Worm (Caenorhabditis elegans) whole organism, L4 larva: Measurements from ENCODE around the gene hst-3.2.

Source experiments
- F37D6.2 ChIP-seq: sonication (generic microtip); optimal IDR thresholded peaks from 2 replicates; lab custom pipeline; 2016; ENCODE audit warnings: mild to moderate bottlenecking, missing genetic modification characterization, missing compliant biosample characterization
- Y105C5A.15 ChIP-seq: fragments of 200-800 bp; sonication (Bioruptor generic); IDR thresholded peaks from 2 replicates; pipeline ENCODE4 v1.3.6; 2022; ENCODE audit warnings: missing genetic modification characterization, missing compliant biosample characterization
- Y75B8A.6 ChIP-seq: fragments of 200-800 bp; sonication (Bioruptor generic); IDR thresholded peaks from 2 replicates; pipeline ENCODE4 v1.3.6; 2022; ENCODE audit warnings: missing genetic modification reagents, missing genetic modification characterization, missing compliant biosample characterization
- ZK337.2 ChIP-seq: fragments of 200-800 bp; sonication (Bioruptor generic); IDR thresholded peaks from 2 replicates; pipeline ENCODE4 v1.3.6; 2022; ENCODE audit warnings: missing genetic modification reagents, missing genetic modification characterization, missing compliant biosample characterization
- aha-1 ChIP-seq: fragments of 150-350 bp; peaks from one replicate; lab custom pipeline; 2014; ENCODE audit warnings: missing biosample characterization, missing genetic modification characterization
- ceh-44 ChIP-seq: fragments of 200-800 bp; sonication (Bioruptor generic); IDR thresholded peaks from 2 replicates; pipeline ENCODE4 v1.3.6; 2022; ENCODE audit warnings: missing genetic modification reagents, missing genetic modification characterization, missing compliant biosample characterization
- ceh-82 ChIP-seq: sonication (generic microtip); optimal IDR thresholded peaks from 2 replicates; lab custom pipeline; 2017; ENCODE audit warnings: missing biosample characterization, missing genetic modification characterization
- ctbp-1 ChIP-seq: fragments of 200-800 bp; sonication (Bioruptor generic); IDR thresholded peaks from 2 replicates; pipeline ENCODE4 v1.3.6; 2022; ENCODE audit warnings: missing genetic modification reagents, missing genetic modification characterization, missing compliant biosample characterization
- daf-12 ChIP-seq: fragments of 150-350 bp; optimal IDR thresholded peaks from 2 replicates; lab custom pipeline; 2014; ENCODE audit warnings: missing biosample characterization, missing genetic modification reagents, missing genetic modification characterization
- daf-16 ChIP-seq, 3 experiments: sonication (generic microtip); optimal IDR thresholded peaks; 2 replicates each; lab custom pipeline; 2016 to 2017; ENCODE audit warnings: missing genetic modification characterization in 3 of 3, missing genetic modification reagents in 3 of 3, mild to moderate bottlenecking in 2 of 3, missing compliant biosample characterization in 2 of 3, missing biosample characterization in 1 of 3, moderate library complexity in 1 of 3
- daf-8 ChIP-seq: fragments of 200-800 bp; sonication (Bioruptor generic); IDR thresholded peaks from 2 replicates; pipeline ENCODE4 v1.3.6; 2022; ENCODE audit warnings: missing genetic modification characterization, missing compliant biosample characterization
- dve-1 ChIP-seq: sonication (generic microtip); optimal IDR thresholded peaks from 2 replicates; lab custom pipeline; 2017; ENCODE audit warnings: antibody characterized with exemption, mild to moderate bottlenecking, missing genetic modification characterization, missing compliant biosample characterization; ENCODE audit not compliant: insufficient read depth
- egl-27 ChIP-seq: sonication (generic microtip); optimal IDR thresholded peaks from 3 replicates; lab custom pipeline; 2017; ENCODE audit warnings: missing biosample characterization, missing genetic modification reagents, missing genetic modification characterization
- egl-43 ChIP-seq: fragments of 200-800 bp; sonication (Bioruptor generic); IDR thresholded peaks from 2 replicates; pipeline ENCODE4 v1.3.6; 2022; ENCODE audit warnings: missing genetic modification reagents, missing genetic modification characterization, missing compliant biosample characterization
- fkh-10 ChIP-seq: fragments of 150-350 bp; optimal IDR thresholded peaks from 2 replicates; lab custom pipeline; 2014; ENCODE audit warnings: missing biosample characterization, missing genetic modification reagents, missing genetic modification characterization
- hif-1 ChIP-seq, 2 experiments: sonication (generic microtip); optimal IDR thresholded peaks; 2 replicates each; lab custom pipeline; 2016 to 2017; ENCODE audit warnings: missing compliant biosample characterization in 2 of 2, missing genetic modification characterization in 2 of 2, missing genetic modification reagents in 2 of 2, missing genotype in 2 of 2, mild to moderate bottlenecking in 1 of 2
- hlh-30 ChIP-seq: sonication (generic microtip); optimal IDR thresholded peaks from 2 replicates; lab custom pipeline; 2017; ENCODE audit warnings: antibody characterized with exemption, mild to moderate bottlenecking, missing genetic modification characterization, missing compliant biosample characterization; ENCODE audit not compliant: insufficient read depth
- hmg-1.1 ChIP-seq: fragments of 200-800 bp; sonication (Bioruptor generic); IDR thresholded peaks from 2 replicates; pipeline ENCODE4 v1.3.6; 2022; ENCODE audit warnings: missing genetic modification reagents, missing genetic modification characterization, missing compliant biosample characterization
- jun-1 ChIP-seq: fragments of 150-350 bp; optimal IDR thresholded peaks from 2 replicates; lab custom pipeline; 2014; ENCODE audit warnings: missing biosample characterization, missing genetic modification reagents, missing genetic modification characterization
- lin-13 ChIP-seq: fragments of 150-350 bp; optimal IDR thresholded peaks from 2 replicates; lab custom pipeline; 2014; ENCODE audit warnings: missing biosample characterization, missing genetic modification reagents, missing genetic modification characterization
- lin-29 ChIP-seq: fragments of 200-800 bp; sonication (Bioruptor generic); IDR thresholded peaks from 2 replicates; pipeline ENCODE4 v1.3.6; 2022; ENCODE audit warnings: missing genetic modification reagents, missing genetic modification characterization, missing compliant biosample characterization
- lsy-2 ChIP-seq, 2 experiments: fragments of 150-350 bp in 1 of 2; sonication (generic microtip) in 1 of 2; optimal IDR thresholded peaks; 2 replicates each; lab custom pipeline; 2014 to 2017; ENCODE audit warnings: missing biosample characterization in 2 of 2, missing genetic modification characterization in 2 of 2
- mdt-29 ChIP-seq: fragments of 200-800 bp; sonication (Bioruptor generic); IDR thresholded peaks from 2 replicates; pipeline ENCODE4 v1.3.6; 2022; ENCODE audit warnings: missing genetic modification reagents, missing genetic modification characterization, missing compliant biosample characterization
- mes-2 ChIP-seq: sonication (generic microtip); optimal IDR thresholded peaks from 2 replicates; lab custom pipeline; 2016; ENCODE audit warnings: missing genotype, mild to moderate bottlenecking, missing genetic modification characterization, missing compliant biosample characterization; ENCODE audit not compliant: poor library complexity, severe bottlenecking
- nhr-237 ChIP-seq: sonication (generic microtip); optimal IDR thresholded peaks from 2 replicates; lab custom pipeline; 2017; ENCODE audit warnings: missing biosample characterization, missing genetic modification characterization
- nhr-48 ChIP-seq: sonication (generic microtip); optimal IDR thresholded peaks from 2 replicates; lab custom pipeline; 2016; ENCODE audit warnings: mild to moderate bottlenecking, missing genetic modification characterization, missing compliant biosample characterization
- snpc-1.2 ChIP-seq: fragments of 200-800 bp; sonication (Bioruptor generic); IDR thresholded peaks from 2 replicates; pipeline ENCODE4 v1.3.6; 2022; ENCODE audit warnings: missing genetic modification reagents, missing genetic modification characterization, missing compliant biosample characterization
- snpc-4 ChIP-seq: fragments of 150-350 bp; optimal IDR thresholded peaks from 2 replicates; lab custom pipeline; 2014; ENCODE audit warnings: missing biosample characterization, missing genetic modification characterization
- tag-97 ChIP-seq: fragments of 200-800 bp; sonication (Bioruptor generic); IDR thresholded peaks from 2 replicates; pipeline ENCODE4 v1.3.6; 2022; ENCODE audit warnings: missing genetic modification characterization, missing compliant biosample characterization
- unc-62 ChIP-seq, 3 experiments: fragments of 150-350 bp in 1 of 3; sonication (generic microtip); optimal IDR thresholded peaks in 2 of 3; peaks in 1 of 3; 1 replicate in 1 of 3; 2 replicates in 2 of 3; lab custom pipeline; 2014 to 2017; ENCODE audit warnings: missing biosample characterization in 3 of 3, missing genetic modification characterization in 3 of 3, missing genetic modification reagents in 3 of 3, missing genotype in 1 of 3
- vab-7 ChIP-seq: fragments of 200-800 bp; sonication (Bioruptor generic); IDR thresholded peaks from 2 replicates; pipeline ENCODE4 v1.3.6; 2022; ENCODE audit warnings: missing genetic modification reagents, missing genetic modification characterization, missing compliant biosample characterization
- zip-2 ChIP-seq: fragments of 150-350 bp; optimal IDR thresholded peaks from 2 replicates; lab custom pipeline; 2014; ENCODE audit warnings: missing biosample characterization, missing genetic modification characterization

Gene hst-3.2

ce11 chrX:2940572-2940971 is 16.8 kb upstream of the hst-3.2 start, which contains the start of gene pfk-1.1:
TSS of gene pfk-1.1 (plus strand) at chrX:2940872.
- TF ChIP-seq ceh-44 (GFP tag; lab: Robert Waterston, UW) (no peak), ZK337.2 (GFP tag; lab: Robert Waterston, UW) (no peak), mdt-29 (GFP tag; lab: Robert Waterston, UW) (no peak), dve-1 (tag; lab: Kevin White, UChicago) (no peak), vab-7 (GFP tag; lab: Robert Waterston, UW) (no peak), jun-1 (tag; lab: Kevin White, UChicago) (no peak), tag-97 (GFP tag; lab: Robert Waterston, UW) (no peak), snpc-1.2 (GFP tag; lab: Robert Waterston, UW) (no peak), daf-12 (no peak), zip-2 (tag; lab: Kevin White, UChicago) (no peak), egl-43 (GFP tag; lab: Robert Waterston, UW) (no peak), Y105C5A.15 (no peak), F37D6.2 (tag; lab: Kevin White, UChicago) (no peak), ceh-82 (no peak)

ce11 chrX:2939526-2939925 is 15.7 kb upstream of the hst-3.2 start:
- TF ChIP-seq fkh-10 (GFP tag; lab: Kevin White, UChicago) = no peak
- TF ChIP-seq hlh-30 (tag; lab: Kevin White, UChicago) = peak; percentile 35
- no peak for TF ChIP-seq nhr-48 (tag; lab: Kevin White, UChicago)
- no peak for TF ChIP-seq daf-16 (GFP tag; optimal IDR thresholded peaks at IDR 0.05; lab: Kevin White, UChicago)
- peak; percentile 56 for TF ChIP-seq daf-16 (tag; optimal IDR thresholded peaks at IDR 0.05; lab: Kevin White, UChicago)
- TF ChIP-seq unc-62 (GFP tag; optimal IDR thresholded peaks at IDR 0.05 in 1 of 2; lab: Kevin White, UChicago) = peak in 1 of 2 experiments; percentile 51
- no peak for TF ChIP-seq unc-62 (tag; optimal IDR thresholded peaks at IDR 0.05; lab: Kevin White, UChicago)
- no peak for TF ChIP-seq daf-8
- peak; percentile 17 for TF ChIP-seq mes-2 (tag; lab: Kevin White, UChicago)
- no peak for TF ChIP-seq ctbp-1
- TF ChIP-seq nhr-237 = no peak

- TF ChIP-seq hif-1 (tag; optimal IDR thresholded peaks at IDR 0.05; lab: Kevin White, UChicago) (peak in 1 of 2 experiments; percentile 97), fkh-10 (GFP tag; lab: Kevin White, UChicago) (peak; percentile 24), aha-1 (tag; lab: Kevin White, UChicago) (peak; percentile 99), lsy-2 (tag; optimal IDR thresholded peaks at IDR 0.05; lab: Kevin White, UChicago) (peak in 1 of 2 experiments; percentile 35), snpc-4 (tag; lab: Kevin White, UChicago) (no peak), daf-16 (GFP tag; optimal IDR thresholded peaks at IDR 0.05; lab: Kevin White, UChicago) (peak in 1 of 2 experiments; percentile 0), daf-16 (tag; optimal IDR thresholded peaks at IDR 0.05; lab: Kevin White, UChicago) (no peak), egl-27 (no peak), hmg-1.1 (GFP tag; lab: Robert Waterston, UW) (0 out of 2 replicates have a peak, but pooled peaks have one; percentile 23), lin-29 (GFP tag; lab: Robert Waterston, UW) (no peak), ctbp-1 (peak; percentile 34; the same call in 1 of the 2 replicates), unc-62 (GFP tag; optimal IDR thresholded peaks at IDR 0.05 in 1 of 2; lab: Kevin White, UChicago) (peak in 1 of 2 experiments; percentile 79), unc-62 (tag; optimal IDR thresholded peaks at IDR 0.05; lab: Kevin White, UChicago) (no peak), snpc-1.2 (GFP tag; lab: Robert Waterston, UW) (no peak)
Observed at ce11 chrX:2939085-2939484, 15.3 kb upstream of the hst-3.2 start.

- TF ChIP-seq lin-13 (no peak), Y75B8A.6 (GFP tag; lab: Robert Waterston, UW) (0 out of 2 replicates have a peak, but pooled peaks have one; percentile 23)
Observed at ce11 chrX:2933061-2933460, 9.3 kb upstream of the hst-3.2 start, which contains the start of gene fard-1. TSS of gene fard-1 (plus strand) at chrX:2933361.
